Fruit fly (Drosophila melanogaster): Measurements from ENCODE around the gene CG18547.
"Not testable (repeated sequence)": the region's sequence is repeated elsewhere in the genome, so short reads cannot be mapped to it uniquely, and the experiment has no call there.

CG18547 gene

DNA sequence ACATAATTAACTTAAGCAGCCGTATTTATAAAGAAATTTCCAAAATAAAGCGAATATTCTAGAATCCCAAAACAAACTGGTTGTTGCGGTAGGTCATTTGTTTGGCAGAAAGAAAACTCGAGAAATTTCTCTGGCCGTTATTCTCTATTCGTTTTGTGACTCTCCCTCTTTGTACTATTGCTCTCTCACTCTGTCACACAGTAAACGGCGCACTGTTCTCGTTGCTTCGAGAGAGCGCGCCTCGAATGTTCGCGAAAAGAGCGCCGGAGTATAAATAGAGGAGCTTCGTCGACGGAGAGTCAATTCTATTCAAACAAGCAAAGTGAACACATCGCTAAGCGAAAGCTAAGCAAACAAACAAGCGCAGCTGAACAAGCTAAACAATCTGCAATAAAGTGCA lies 22.0 kb downstream of the CG18547 start, which contains the start of gene Hsp70Ab:
Gene Hsp70Ab, plus strand, starts transcription at position 301 of the 400 bp plus-strand sequence.
- not testable (repeated sequence) for TF ChIP-seq Myc (optimal IDR thresholded peaks at IDR 0.05); HLH106 (tag; optimal IDR thresholded peaks at IDR 0.05); br (GFP tag; optimal IDR thresholded peaks at IDR 0.05)

dm6 chr3R:11957388-11957787 lies 22.8 kb downstream of the CG18547 start:
- TF ChIP-seq Abd-B (GFP tag; optimal IDR thresholded peaks at IDR 0.05): no peak
- no peak for TF ChIP-seq Myc (optimal IDR thresholded peaks at IDR 0.05)
- TF ChIP-seq ey (GFP tag; optimal IDR thresholded peaks at IDR 0.05): no peak
- TF ChIP-seq jim (GFP tag; optimal IDR thresholded peaks at IDR 0.05): no peak
- TF ChIP-seq CrebA (GFP tag; optimal IDR thresholded peaks at IDR 0.05; ENCODE audit: borderline replicate concordance): no peak

dm6 chr3R:11956444-11956843 lies 23.7 kb downstream of the CG18547 start, which contains the start of gene Hsp70Aa:
Gene Hsp70Aa (minus strand): TSS chr3R:11956544.
- not testable (repeated sequence) for TF ChIP-seq lola (GFP tag; optimal IDR thresholded peaks at IDR 0.05); br (GFP tag; optimal IDR thresholded peaks at IDR 0.05); CrebA (GFP tag; optimal IDR thresholded peaks at IDR 0.05; ENCODE audit: borderline replicate concordance)

DNA sequence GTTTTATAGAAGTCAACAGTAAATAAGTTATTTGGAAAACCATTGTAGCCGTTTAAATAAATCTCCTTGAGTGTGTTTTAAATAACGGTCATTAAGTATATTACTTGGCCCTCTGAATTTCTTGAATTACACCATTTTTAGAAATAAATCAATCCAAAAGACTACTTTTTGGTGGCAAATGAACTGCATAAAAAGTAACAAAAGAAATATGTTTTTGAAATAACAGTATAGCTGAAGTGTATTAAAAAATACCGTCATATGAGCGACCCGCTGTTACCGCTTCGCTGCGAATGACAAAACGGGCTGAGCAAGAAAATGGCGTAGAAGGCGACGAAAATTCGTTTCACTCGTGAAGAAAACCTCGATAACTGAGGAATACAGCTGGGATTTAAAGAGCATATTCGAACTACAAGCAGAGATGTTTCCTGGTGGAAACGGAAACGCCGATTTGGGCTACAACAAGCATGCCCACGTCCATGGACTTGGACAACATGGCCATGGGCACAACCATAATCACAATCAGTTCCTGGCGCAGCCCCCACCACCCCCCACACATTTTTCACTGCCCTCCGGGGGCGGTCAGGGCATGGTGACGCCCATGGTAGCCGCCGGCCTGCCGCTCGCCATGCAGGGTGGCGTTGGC lies 30.7 kb downstream of the CG18547 start, which contains the start of gene CG31211:
Gene CG31211, plus strand, starts transcription at position 294 of the 643 bp plus-strand sequence.
- TF ChIP-seq Vsx2 (GFP tag; optimal IDR thresholded peaks at IDR 0.05; ENCODE audit: partially characterized antibody): no peak
- TF ChIP-seq rgr (GFP tag; optimal IDR thresholded peaks at IDR 0.05): peak; percentile 57
- TF ChIP-seq jim (GFP tag; optimal IDR thresholded peaks at IDR 0.05): no peak
- no peak for TF ChIP-seq tai (GFP tag; optimal IDR thresholded peaks at IDR 0.05)
- TF ChIP-seq CrebA (GFP tag; optimal IDR thresholded peaks at IDR 0.05; ENCODE audit: borderline replicate concordance): no peak
- no peak for TF ChIP-seq Mio (GFP tag; optimal IDR thresholded peaks at IDR 0.05)
- TF ChIP-seq Abd-B (GFP tag; optimal IDR thresholded peaks at IDR 0.05): no peak
- TF ChIP-seq dl (GFP tag; optimal IDR thresholded peaks at IDR 0.05; ENCODE audit: insufficient read depth in 1 of 2, partially characterized antibody in 2 of 2): no peak
- no peak for TF ChIP-seq usp (GFP tag; optimal IDR thresholded peaks at IDR 0.05)
- no peak for TF ChIP-seq Hnf4 (GFP tag; optimal IDR thresholded peaks at IDR 0.05)
- TF ChIP-seq h (GFP tag; optimal IDR thresholded peaks at IDR 0.05): no peak
- TF ChIP-seq sv (GFP tag; optimal IDR thresholded peaks at IDR 0.05): no peak
- TF ChIP-seq br (GFP tag; optimal IDR thresholded peaks at IDR 0.05): no peak
- TF ChIP-seq sage (GFP tag; optimal IDR thresholded peaks at IDR 0.05): no peak
- no peak for TF ChIP-seq Dfd (GFP tag; optimal IDR thresholded peaks at IDR 0.05)
- no peak for TF ChIP-seq lola (GFP tag; optimal IDR thresholded peaks at IDR 0.05)
- peak; percentile 3 for TF ChIP-seq ey (GFP tag; optimal IDR thresholded peaks at IDR 0.05)
- peak in 1 of 2 experiments; percentile 32 for TF ChIP-seq foxo (GFP tag; optimal IDR thresholded peaks at IDR 0.05)
- no peak for TF ChIP-seq GATAd (GFP tag; optimal IDR thresholded peaks at IDR 0.05)
- TF ChIP-seq fru (GFP tag; optimal IDR thresholded peaks at IDR 0.05): no peak
- TF ChIP-seq CG32264 (GFP tag; optimal IDR thresholded peaks at IDR 0.05): no peak
- no peak for TF ChIP-seq Sp1 (GFP tag; optimal IDR thresholded peaks at IDR 0.05)
- TF ChIP-seq Jra (GFP tag; optimal IDR thresholded peaks at IDR 0.05): no peak
- TF ChIP-seq psq (GFP tag; optimal IDR thresholded peaks at IDR 0.05): no peak
- TF ChIP-seq HLH106 (tag; optimal IDR thresholded peaks at IDR 0.05): peak; percentile 13
- TF ChIP-seq OdsH (GFP tag; optimal IDR thresholded peaks at IDR 0.05): no peak
- TF ChIP-seq Hr83 (GFP tag; optimal IDR thresholded peaks at IDR 0.05; ENCODE audit: poor library complexity, severe bottlenecking): peak; percentile 50
- no peak for TF ChIP-seq Dif (GFP tag; optimal IDR thresholded peaks at IDR 0.05; ENCODE audit: partially characterized antibody)

DNA sequence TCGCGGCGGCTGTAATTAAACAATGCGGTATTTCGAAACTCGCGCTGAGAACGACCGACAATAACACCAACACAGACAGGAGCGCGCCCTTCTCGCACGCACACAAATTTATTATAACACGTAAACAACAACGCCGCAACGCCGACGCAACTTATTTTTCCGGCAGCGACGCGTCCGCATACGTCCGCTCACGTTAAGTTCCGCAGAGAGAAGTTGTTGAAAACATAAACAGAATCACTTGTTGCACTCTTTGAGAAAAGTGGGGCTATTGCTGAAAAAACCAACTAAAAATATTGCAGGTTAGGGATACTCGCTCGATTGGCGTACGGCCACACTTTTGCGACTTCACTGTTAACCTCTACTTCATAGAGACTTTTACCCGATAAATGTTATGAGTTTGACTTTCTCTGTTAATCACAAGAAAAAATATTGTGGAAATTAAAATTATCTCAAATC lies 31.3 kb downstream of the CG18547 start, which contains the start of gene Cad87A:
Gene Cad87A, minus strand, starts transcription at position 227 of the 456 bp plus-strand sequence.
- TF ChIP-seq Sp1 (GFP tag; optimal IDR thresholded peaks at IDR 0.05) (peak; percentile 21), Hr83 (GFP tag; optimal IDR thresholded peaks at IDR 0.05; ENCODE audit: poor library complexity, severe bottlenecking) (peak; percentile 41), Dif (GFP tag; optimal IDR thresholded peaks at IDR 0.05; ENCODE audit: partially characterized antibody) (peak; percentile 19), sv (GFP tag; optimal IDR thresholded peaks at IDR 0.05) (no peak), foxo (GFP tag; optimal IDR thresholded peaks at IDR 0.05) (peak; percentile 9 to 37), ey (GFP tag; optimal IDR thresholded peaks at IDR 0.05) (no peak), Rel (GFP tag; optimal IDR thresholded peaks at IDR 0.05) (no peak), Rel (tag; optimal IDR thresholded peaks at IDR 0.05) (peak; percentile 32), h (GFP tag; optimal IDR thresholded peaks at IDR 0.05) (peak; percentile 15), sage (GFP tag; optimal IDR thresholded peaks at IDR 0.05) (peak; percentile 6), woc (GFP tag; optimal IDR thresholded peaks at IDR 0.05) (no peak), fru (GFP tag; optimal IDR thresholded peaks at IDR 0.05) (peak; percentile 3), N (GFP tag; optimal IDR thresholded peaks at IDR 0.05) (no peak)

All from whole organism, wandering third instar larva.